Fruit fly (Drosophila melanogaster) whole organism, embryonic: ENCODE results near the gene CG42591.

Experiments used
- Atf3 ChIP-seq: fragments of 200-800 bp; sonication (Bioruptor generic); optimal IDR thresholded peaks from 3 replicates; lab custom pipeline; 2016; ENCODE audit warnings: missing biosample characterization, missing genetic modification characterization
- Awh ChIP-seq: fragments of 200-800 bp; sonication (Bioruptor generic); IDR thresholded peaks from 2 replicates; pipeline ENCODE4, ENCODE4 v1.3.6; 2022; ENCODE audit warnings: missing biosample characterization, missing genetic modification characterization
- B-H2 ChIP-seq: fragments of 200-800 bp; sonication (Bioruptor generic); optimal IDR thresholded peaks from 2 replicates; lab custom pipeline; 2018; ENCODE audit warnings: missing biosample characterization, mild to moderate bottlenecking, missing genetic modification characterization
- BtbVII ChIP-seq: fragments of 200-800 bp; sonication (Bioruptor generic); optimal IDR thresholded peaks from 3 replicates; lab custom pipeline; 2017; ENCODE audit warnings: missing biosample characterization, mild to moderate bottlenecking, missing genetic modification characterization
- CG10431 ChIP-seq: fragments of 200-800 bp; sonication (Bioruptor generic); optimal IDR thresholded peaks from 3 replicates; lab custom pipeline; 2018; ENCODE audit warnings: missing biosample characterization, mild to moderate bottlenecking, missing genetic modification characterization
- CG10462 ChIP-seq: fragments of 200-800 bp; sonication (Bioruptor generic); optimal IDR thresholded peaks from 2 replicates; lab custom pipeline; 2016; ENCODE audit warnings: missing biosample characterization, missing genetic modification characterization
- CG12744 ChIP-seq: fragments of 200-800 bp; sonication (Bioruptor generic); optimal IDR thresholded peaks from 2 replicates; lab custom pipeline; 2016; ENCODE audit warnings: missing biosample characterization, missing genetic modification characterization
- CG14441 ChIP-seq: fragments of 200-800 bp; sonication (Bioruptor generic); IDR thresholded peaks from 2 replicates; pipeline ENCODE4 v1.3.6; 2022; ENCODE audit warnings: missing biosample characterization, missing genetic modification characterization
- CG15011 ChIP-seq: fragments of 200-800 bp; sonication (Bioruptor generic); optimal IDR thresholded peaks from 3 replicates; lab custom pipeline; 2018; ENCODE audit warnings: missing biosample characterization, mild to moderate bottlenecking, missing genetic modification characterization
- CG1529 ChIP-seq: fragments of 200-800 bp; sonication (Bioruptor generic); optimal IDR thresholded peaks from 3 replicates; lab custom pipeline; 2018; ENCODE audit warnings: missing biosample characterization, missing genetic modification characterization
- CG15696 ChIP-seq: fragments of 200-800 bp; sonication (Bioruptor generic); optimal IDR thresholded peaks from 2 replicates; lab custom pipeline; 2019; ENCODE audit warnings: missing biosample characterization, mild to moderate bottlenecking, missing genetic modification characterization, moderate library complexity
- CG16813 ChIP-seq: fragments of 200-800 bp; sonication (Bioruptor generic); IDR thresholded peaks from 3 replicates; pipeline ENCODE4 v1.3.6; 2022; ENCODE audit warnings: missing biosample characterization, missing genetic modification characterization; ENCODE audit not compliant: partially characterized antibody
- CG16863 ChIP-seq: fragments of 200-800 bp; sonication (Bioruptor generic); optimal IDR thresholded peaks from 3 replicates; lab custom pipeline; 2016; ENCODE audit warnings: missing biosample characterization, missing genetic modification characterization
- CG17829 ChIP-seq: fragments of 200-800 bp; optimal IDR thresholded peaks from 2 replicates; lab custom pipeline; 2019; ENCODE audit warnings: missing biosample characterization, mild to moderate bottlenecking, missing genetic modification characterization, moderate library complexity
- CG2199 ChIP-seq: fragments of 200-800 bp; sonication (Bioruptor generic); IDR thresholded peaks from 3 replicates; pipeline ENCODE4 v1.3.6; 2022; ENCODE audit warnings: missing biosample characterization, missing genetic modification characterization
- CG34224 ChIP-seq: fragments of 200-800 bp; sonication (Bioruptor generic); IDR thresholded peaks from 3 replicates; pipeline ENCODE4 v1.3.6; 2022; ENCODE audit warnings: missing biosample characterization, missing genetic modification characterization; ENCODE audit not compliant: partially characterized antibody
- CG4282 ChIP-seq: fragments of 200-800 bp; sonication (Bioruptor generic); optimal IDR thresholded peaks from 2 replicates; lab custom pipeline; 2016; ENCODE audit warnings: missing biosample characterization, missing genetic modification characterization
- CG4617 ChIP-seq: fragments of 200-800 bp; sonication (Bioruptor generic); optimal IDR thresholded peaks from 3 replicates; lab custom pipeline; 2016; ENCODE audit warnings: missing biosample characterization, missing genetic modification characterization, borderline replicate concordance
- CG4730 ChIP-seq: fragments of 200-800 bp; sonication (Bioruptor generic); IDR thresholded peaks from 2 replicates; pipeline ENCODE4 v1.3.6; 2022; ENCODE audit warnings: missing biosample characterization, missing genetic modification characterization
- CG6254 ChIP-seq: fragments of 200-800 bp; sonication (Bioruptor generic); optimal IDR thresholded peaks from 3 replicates; lab custom pipeline; 2017; ENCODE audit warnings: mild to moderate bottlenecking, missing biosample characterization, missing genetic modification reagents, missing genetic modification characterization
- CG6654 ChIP-seq: fragments of 200-800 bp; sonication (Bioruptor generic); optimal IDR thresholded peaks from 2 replicates; lab custom pipeline; 2017; ENCODE audit warnings: missing biosample characterization, mild to moderate bottlenecking, missing genetic modification characterization
- CG6683 ChIP-seq: fragments of 200-800 bp; sonication (Bioruptor generic); optimal IDR thresholded peaks from 2 replicates; lab custom pipeline; 2017; ENCODE audit warnings: missing biosample characterization, mild to moderate bottlenecking, missing genetic modification characterization, missing genetic modification reagents
- CG7556 ChIP-seq: fragments of 200-800 bp; sonication (Bioruptor generic); optimal IDR thresholded peaks from 2 replicates; lab custom pipeline; 2017; ENCODE audit warnings: missing biosample characterization, mild to moderate bottlenecking, missing genetic modification characterization
- Camta ChIP-seq: fragments of 200-800 bp; sonication (Bioruptor generic); optimal IDR thresholded peaks from 2 replicates; lab custom pipeline; 2016; ENCODE audit warnings: missing biosample characterization, missing genetic modification characterization
- D19A ChIP-seq: fragments of 200-800 bp; optimal IDR thresholded peaks from 3 replicates; lab custom pipeline; 2019; ENCODE audit warnings: missing biosample characterization, mild to moderate bottlenecking, missing genetic modification characterization, moderate library complexity
- Dfd ChIP-seq, 2 experiments: fragments of >200 bp; optimal IDR thresholded peaks; 2 replicates each; lab custom pipeline; 2017; ENCODE audit warnings: missing biosample characterization in 2 of 2, missing genetic modification characterization in 2 of 2
- Dref ChIP-seq: fragments of 200-800 bp; sonication (Bioruptor generic); IDR thresholded peaks from 2 replicates; pipeline ENCODE4 v1.3.6; 2022; ENCODE audit warnings: missing biosample characterization, missing genetic modification characterization
- Elba2 ChIP-seq: fragments of 200-800 bp; sonication (Bioruptor generic); optimal IDR thresholded peaks from 3 replicates; lab custom pipeline; 2016; ENCODE audit warnings: missing biosample characterization, missing genetic modification characterization
- H2.0 ChIP-seq: fragments of 200-800 bp; sonication (Bioruptor generic); IDR thresholded peaks from 2 replicates; pipeline ENCODE4 v1.3.6; 2022; ENCODE audit warnings: missing biosample characterization, missing genetic modification characterization
- HLH54F ChIP-seq: fragments of 200-800 bp; sonication (Bioruptor generic); optimal IDR thresholded peaks from 3 replicates; lab custom pipeline; 2016; ENCODE audit warnings: missing biosample characterization, missing genetic modification characterization
- Hand ChIP-seq: fragments of 200-800 bp; sonication (Bioruptor generic); optimal IDR thresholded peaks from 2 replicates; lab custom pipeline; 2017; ENCODE audit warnings: mild to moderate bottlenecking, missing biosample characterization, missing genetic modification reagents, missing genetic modification characterization
- HmgD ChIP-seq: fragments of 200-800 bp; sonication (Bioruptor generic); optimal IDR thresholded peaks from 3 replicates; lab custom pipeline; 2016; ENCODE audit warnings: missing biosample characterization, missing genetic modification characterization
- Kr ChIP-seq: fragments of 200-800 bp; sonication (Bioruptor generic); optimal IDR thresholded peaks from 2 replicates; lab custom pipeline; 2017; ENCODE audit warnings: missing biosample characterization, mild to moderate bottlenecking, missing genetic modification characterization
- Max ChIP-seq: fragments of 200-800 bp; sonication (Bioruptor generic); optimal IDR thresholded peaks from 2 replicates; lab custom pipeline; 2016; ENCODE audit warnings: missing biosample characterization, mild to moderate bottlenecking, missing genetic modification characterization
- Six4 ChIP-seq: fragments of 200-800 bp; sonication (Bioruptor generic); optimal IDR thresholded peaks from 2 replicates; lab custom pipeline; 2016; ENCODE audit warnings: missing biosample characterization, missing genetic modification characterization
- Ssrp ChIP-seq: fragments of 200-800 bp; sonication (Bioruptor generic); optimal IDR thresholded peaks from 2 replicates; lab custom pipeline; 2018; ENCODE audit warnings: missing biosample characterization, mild to moderate bottlenecking, missing genetic modification characterization, moderate library complexity
- Xrp1 ChIP-seq: fragments of 200-800 bp; sonication (Bioruptor generic); IDR thresholded peaks from 2 replicates; pipeline ENCODE4 v1.3.6; 2022; ENCODE audit warnings: missing biosample characterization, missing genetic modification characterization
- ash1 ChIP-seq: fragments of 200-800 bp; sonication (Bioruptor generic); optimal IDR thresholded peaks from 2 replicates; lab custom pipeline; 2018; ENCODE audit warnings: missing biosample characterization, mild to moderate bottlenecking, missing genetic modification characterization
- az2 ChIP-seq: fragments of 200-800 bp; sonication (Bioruptor generic); optimal IDR thresholded peaks from 3 replicates; lab custom pipeline; 2016; ENCODE audit warnings: missing biosample characterization, missing genetic modification characterization
- crp ChIP-seq, 2 experiments: fragments of 200-800 bp; sonication (Bioruptor generic); optimal IDR thresholded peaks; 2 replicates in 1 of 2; 3 replicates in 1 of 2; lab custom pipeline; 2017; ENCODE audit warnings: missing biosample characterization in 2 of 2, missing genetic modification characterization in 2 of 2, mild to moderate bottlenecking in 1 of 2, moderate library complexity in 1 of 2
- dm ChIP-seq: fragments of 200-800 bp; sonication (Bioruptor generic); optimal IDR thresholded peaks from 3 replicates; lab custom pipeline; 2016; ENCODE audit warnings: missing biosample characterization, missing genetic modification characterization
- gcm2 ChIP-seq: fragments of 200-800 bp; sonication (Bioruptor generic); optimal IDR thresholded peaks from 2 replicates; lab custom pipeline; 2016; ENCODE audit warnings: missing biosample characterization, missing genetic modification characterization
- gsb ChIP-seq: fragments of 200-800 bp; sonication (Bioruptor generic); IDR thresholded peaks from 2 replicates; pipeline ENCODE4 v1.3.6; 2022; ENCODE audit warnings: missing biosample characterization, missing genetic modification characterization
- inv ChIP-seq: fragments of 200-800 bp; sonication (Bioruptor generic); IDR thresholded peaks from 2 replicates; pipeline ENCODE4 v1.3.6; 2022; ENCODE audit warnings: missing biosample characterization, missing genetic modification characterization; ENCODE audit not compliant: partially characterized antibody
- klu ChIP-seq: fragments of 200-800 bp; sonication (Bioruptor generic); IDR thresholded peaks from 2 replicates; pipeline ENCODE4 v1.3.6; 2022; ENCODE audit warnings: missing biosample characterization, missing genetic modification characterization
- lab ChIP-seq: fragments of 200-800 bp; sonication (Bioruptor generic); optimal IDR thresholded peaks from 3 replicates; lab custom pipeline; 2017; ENCODE audit warnings: missing biosample characterization, missing genetic modification characterization, mild to moderate bottlenecking, moderate library complexity, missing genetic modification reagents
- lola ChIP-seq, 3 experiments: fragments of >200 bp in 2 of 3; fragments of 200-800 bp in 1 of 3; sonication (Bioruptor generic) in 1 of 3; optimal IDR thresholded peaks; 2 replicates each; lab custom pipeline; 2017 to 2019; ENCODE audit warnings: missing biosample characterization in 3 of 3, missing genetic modification characterization in 3 of 3, mild to moderate bottlenecking in 1 of 3, moderate library complexity in 1 of 3
- pnt ChIP-seq: fragments of 200-800 bp; sonication (Bioruptor generic); optimal IDR thresholded peaks from 3 replicates; lab custom pipeline; 2016; ENCODE audit warnings: missing biosample characterization, missing genetic modification characterization
- sim ChIP-seq: fragments of 200-800 bp; sonication (Bioruptor generic); IDR thresholded peaks from 2 replicates; pipeline ENCODE4 v1.3.6; 2022; ENCODE audit warnings: missing biosample characterization, missing genetic modification characterization
- tll ChIP-seq, 2 experiments: fragments of 200-800 bp in 1 of 2; fragments of >200 bp in 1 of 2; sonication (Bioruptor generic) in 1 of 2; optimal IDR thresholded peaks; 2 replicates each; lab custom pipeline; 2017 to 2019; ENCODE audit warnings: missing biosample characterization in 2 of 2, missing genetic modification characterization in 2 of 2, mild to moderate bottlenecking in 1 of 2, moderate library complexity in 1 of 2
- vvl ChIP-seq: fragments of 200-800 bp; sonication (Bioruptor generic); IDR thresholded peaks from 2 replicates; pipeline ENCODE4 v1.3.6; 2022; ENCODE audit warnings: missing biosample characterization, missing genetic modification characterization
- zen2 ChIP-seq: fragments of 200-800 bp; sonication (Bioruptor generic); IDR thresholded peaks from 3 replicates; pipeline ENCODE4 v1.3.6; 2022; ENCODE audit warnings: missing biosample characterization, missing genetic modification characterization; ENCODE audit not compliant: partially characterized antibody

The CG42591 gene

dm6 chr3L:8093553-8093952, 23.8 kb upstream of the CG42591 start (continued):
- TF ChIP-seq lab (GFP tag; lab: Kevin White, UChicago), result peak; percentile 64
- no peak for TF ChIP-seq H2.0 (GFP tag; lab: Robert Waterston, UW)
- no peak for TF ChIP-seq Awh (GFP tag; lab: Robert Waterston, UW)
- no peak for TF ChIP-seq CG7556
- no peak for TF ChIP-seq CG17829 (tag; lab: Kevin White, UChicago)
- no peak for TF ChIP-seq CG6683 (GFP tag; lab: Kevin White, UChicago)
- TF ChIP-seq klu (GFP tag; lab: Robert Waterston, UW), result no peak
- no peak for TF ChIP-seq CG16813 (GFP tag; lab: Robert Waterston, UW)
- TF ChIP-seq tll (GFP tag; optimal IDR thresholded peaks at IDR 0.05; lab: Kevin White, UChicago), result no peak
- TF ChIP-seq CG1529 (GFP tag; lab: Kevin White, UChicago), result no peak
- TF ChIP-seq CG6254, result no peak
- no peak for TF ChIP-seq gsb (GFP tag; lab: Robert Waterston, UW)
- no peak for TF ChIP-seq Dref (GFP tag; lab: Robert Waterston, UW)
- TF ChIP-seq CG15696 (tag; lab: Kevin White, UChicago), result no peak
- no peak for TF ChIP-seq CG12744
- TF ChIP-seq crp (GFP tag; optimal IDR thresholded peaks at IDR 0.05; lab: Kevin White, UChicago), result no peak
- no peak for TF ChIP-seq CG4617 (GFP tag; lab: Kevin White, UChicago)
- no peak for TF ChIP-seq Atf3 (GFP tag; lab: Kevin White, UChicago)
- TF ChIP-seq Xrp1 (GFP tag; lab: Robert Waterston, UW), result no peak
- no peak for TF ChIP-seq lola (GFP tag; optimal IDR thresholded peaks at IDR 0.05; lab: Kevin White, UChicago)
- no peak for TF ChIP-seq dm
- TF ChIP-seq HLH54F (GFP tag; lab: Kevin White, UChicago), result no peak
- TF ChIP-seq CG4730 (GFP tag; lab: Robert Waterston, UW), result no peak
- TF ChIP-seq ash1 (GFP tag; lab: Kevin White, UChicago), result no peak
- TF ChIP-seq CG2199 (GFP tag; lab: Robert Waterston, UW), result no peak
- no peak for TF ChIP-seq Max (GFP tag; lab: Kevin White, UChicago)
- TF ChIP-seq Hand (GFP tag; lab: Kevin White, UChicago), result no peak
- TF ChIP-seq CG10462 (GFP tag; lab: Kevin White, UChicago), result no peak
- TF ChIP-seq Six4 (GFP tag; lab: Kevin White, UChicago), result no peak
- TF ChIP-seq vvl (GFP tag; lab: Robert Waterston, UW), result no peak
- peak; percentile 8 for TF ChIP-seq BtbVII (GFP tag; lab: Kevin White, UChicago)
- peak; percentile 18 for TF ChIP-seq B-H2 (GFP tag; lab: Kevin White, UChicago)
- no peak for TF ChIP-seq gcm2 (GFP tag; lab: Kevin White, UChicago)
- no peak for TF ChIP-seq Camta (GFP tag; lab: Kevin White, UChicago)
- TF ChIP-seq CG10431 (GFP tag; lab: Kevin White, UChicago), result no peak
- no peak for TF ChIP-seq zen2 (GFP tag; lab: Robert Waterston, UW)
- no peak for TF ChIP-seq CG16863 (GFP tag; lab: Kevin White, UChicago)
- no peak for TF ChIP-seq CG14441
- no peak for TF ChIP-seq Kr (GFP tag; lab: Kevin White, UChicago)
- TF ChIP-seq CG15011, result no peak
- TF ChIP-seq az2 (GFP tag; lab: Kevin White, UChicago), result no peak
- TF ChIP-seq Elba2, result no peak
- TF ChIP-seq Dfd (GFP tag; optimal IDR thresholded peaks at IDR 0.05; lab: Kevin White, UChicago), result no peak
- no peak for TF ChIP-seq HmgD (GFP tag; lab: Kevin White, UChicago)
- TF ChIP-seq pnt (GFP tag; lab: Kevin White, UChicago), result no peak
- no peak for TF ChIP-seq sim (GFP tag; lab: Robert Waterston, UW)
- TF ChIP-seq CG4282, result no peak
- TF ChIP-seq inv (GFP tag; lab: Robert Waterston, UW), result no peak
- TF ChIP-seq CG6654, result no peak
- TF ChIP-seq Ssrp (tag; lab: Kevin White, UChicago), result no peak
- no peak for TF ChIP-seq CG34224 (GFP tag; lab: Robert Waterston, UW)
- TF ChIP-seq D19A (tag; lab: Kevin White, UChicago), result no peak
